Worm (Caenorhabditis elegans) whole organism, L1 larva: ENCODE data around the gene gsto-2.

Experiments
- aly-2 ChIP-seq: fragments of 150-350 bp; optimal IDR thresholded peaks from 2 replicates; lab custom pipeline; 2014; ENCODE audit warnings: missing biosample characterization, missing genetic modification characterization
- ceh-82 ChIP-seq, 3 experiments: fragments of 150-350 bp in 1 of 3; sonication (generic microtip) in 2 of 3; optimal IDR thresholded peaks; 2 replicates each; lab custom pipeline; 2014 to 2017; ENCODE audit warnings: missing biosample characterization in 3 of 3, missing genetic modification characterization in 3 of 3
- elt-2 ChIP-seq: sonication (generic microtip); optimal IDR thresholded peaks from 2 replicates; lab custom pipeline; 2016; ENCODE audit warnings: missing genetic modification characterization, mild to moderate bottlenecking, inconsistent platforms, missing compliant biosample characterization, missing genetic modification reagents

DNA sequence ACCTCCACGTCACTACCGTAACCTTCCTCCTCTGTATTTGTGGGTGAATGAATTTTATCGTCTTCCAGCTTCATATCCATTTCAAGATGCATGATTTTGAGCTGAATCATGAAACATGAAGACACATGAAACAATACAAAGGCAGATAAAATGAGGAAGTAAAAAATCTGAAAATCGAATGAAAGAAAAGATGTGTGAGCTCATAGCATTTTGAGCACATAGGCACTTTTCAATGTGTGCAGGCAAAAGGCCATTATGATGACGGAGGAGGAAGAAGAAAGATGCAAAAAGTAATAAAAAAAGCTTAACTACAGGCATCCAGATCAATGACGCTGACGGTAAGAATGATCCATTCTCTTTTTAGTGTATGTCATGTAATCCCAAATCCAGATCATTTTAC, 43.2 kb downstream of the gsto-2 start, which contains the start of gene ztf-30:
- TF ChIP-seq ceh-82 (tag; optimal IDR thresholded peaks at IDR 0.05; lab: Kevin White, UChicago): no peak
- TF ChIP-seq elt-2: no peak
- no peak for TF ChIP-seq aly-2 (tag; lab: Kevin White, UChicago)
